Worm (Caenorhabditis elegans) whole organism, mixed stage, embryonic: ENCODE measurements around the gene Y32F6A.5.

Experiments
- pha-4 ChIP-seq: fragments of 150-350 bp; optimal IDR thresholded peaks from 2 replicates; lab custom pipeline; 2018; ENCODE audit warnings: missing biosample characterization, missing genetic modification reagents, missing genetic modification characterization
- sptf-1 ChIP-seq: sonication (generic microtip); optimal IDR thresholded peaks from 2 replicates; lab custom pipeline; 2017; ENCODE audit warnings: mild to moderate bottlenecking, missing genetic modification characterization, moderate library complexity, missing compliant biosample characterization
- ztf-11 ChIP-seq: fragments of 150-350 bp; optimal IDR thresholded peaks from 2 replicates; lab custom pipeline; 2014; ENCODE audit warnings: missing biosample characterization, missing genetic modification characterization

ce11 chrV:10493150-10493549, 39.7 kb upstream of the Y32F6A.5 start, which contains the start of gene ugt-33:
- TF ChIP-seq sptf-1 (no peak), ztf-11 (tag; lab: Kevin White, UChicago) (no peak), pha-4 (tag; lab: Kevin White, UChicago) (no peak)
